Worm (Caenorhabditis elegans) whole organism, young adult: ENCODE data around the gene col-128.
A peak's percentile ranks its signal among the peaks of the same experiment; 100 is the strongest.

Source experiments
- C06A6.2 ChIP-seq: fragments of 200-800 bp; sonication (Bioruptor generic); conservative IDR thresholded peaks from 2 replicates; pipeline ENCODE4 v1.3.6; 2022; ENCODE audit warnings: missing genetic modification characterization, missing compliant biosample characterization
- ama-1 ChIP-seq, 3 experiments: fragments of 150-350 bp in 1 of 3; sonication (generic microtip) in 2 of 3; optimal IDR thresholded peaks; 2 replicates each; lab custom pipeline; 2014 to 2018; ENCODE audit warnings: missing biosample characterization in 2 of 3, missing genetic modification characterization in 2 of 3, missing genetic modification reagents in 2 of 3
- athp-1 ChIP-seq: sonication (generic microtip); optimal IDR thresholded peaks from 2 replicates; lab custom pipeline; 2017; ENCODE audit warnings: mild to moderate bottlenecking, missing genetic modification characterization, missing compliant biosample characterization
- chd-7 ChIP-seq: sonication (generic microtip); optimal IDR thresholded peaks from 2 replicates; lab custom pipeline; 2016; ENCODE audit warnings: mild to moderate bottlenecking, missing genetic modification characterization, moderate library complexity, missing compliant biosample characterization
- dpl-1 ChIP-seq: fragments of 150-350 bp; optimal IDR thresholded peaks from 2 replicates; lab custom pipeline; 2014; ENCODE audit warnings: missing biosample characterization, missing genetic modification reagents, missing genetic modification characterization
- nfya-1 ChIP-seq: sonication (generic microtip); optimal IDR thresholded peaks from 2 replicates; lab custom pipeline; 2017; ENCODE audit warnings: antibody characterized with exemption, missing compliant biosample characterization, missing genetic modification characterization, borderline replicate concordance; ENCODE audit not compliant: insufficient read depth
- tbx-9 ChIP-seq: sonication (generic microtip); optimal IDR thresholded peaks from 2 replicates; lab custom pipeline; 2016; ENCODE audit warnings: borderline replicate concordance, missing genetic modification characterization, inconsistent platforms, missing compliant biosample characterization
- zfh-2 ChIP-seq: fragments of 200-800 bp; sonication (Bioruptor generic); conservative IDR thresholded peaks from 2 replicates; pipeline ENCODE4 v1.3.6; 2022; ENCODE audit warnings: missing genetic modification reagents, missing genetic modification characterization, missing compliant biosample characterization

ce11 chrIV:11571374-11571839 is 19.6 kb upstream of the col-128 start:
- no peak for TF ChIP-seq tbx-9 (tag; lab: Kevin White, UChicago)
- no peak for TF ChIP-seq chd-7 (tag; lab: Kevin White, UChicago)
- TF ChIP-seq zfh-2 = 0 out of 2 replicates have a peak, but pooled peaks have one; percentile 4
- TF ChIP-seq athp-1 = no peak
- no peak for TF ChIP-seq dpl-1 (GFP tag; lab: Kevin White, UChicago)
- TF ChIP-seq ama-1 (optimal IDR thresholded peaks at IDR 0.05; lab: Kevin White, UChicago) = no peak
- TF ChIP-seq ama-1 (GFP tag; optimal IDR thresholded peaks at IDR 0.05; lab: Kevin White, UChicago) = no peak
- TF ChIP-seq C06A6.2 (GFP tag; lab: Robert Waterston, UW) = no peak
- TF ChIP-seq nfya-1 (tag; lab: Kevin White, UChicago) = no peak
